Worm (Caenorhabditis elegans) whole organism, young adult: ENCODE measurements around the gene air-1.

Experiments used
- C17E4.6 ChIP-seq: fragments of 200-800 bp; sonication (Bioruptor generic); IDR thresholded peaks from 2 replicates; pipeline ENCODE4 v1.3.6; 2022; ENCODE audit warnings: missing genetic modification reagents, missing genetic modification characterization, missing compliant biosample characterization
- F52B5.7 ChIP-seq: sonication (generic microtip); optimal IDR thresholded peaks from 2 replicates; lab custom pipeline; 2016; ENCODE audit warnings: mild to moderate bottlenecking, missing genetic modification characterization, missing compliant biosample characterization
- F57C9.4 ChIP-seq: sonication (generic microtip); optimal IDR thresholded peaks from 2 replicates; lab custom pipeline; 2017; ENCODE audit warnings: mild to moderate bottlenecking, missing genetic modification characterization, missing compliant biosample characterization
- egl-44 ChIP-seq: fragments of 200-800 bp; sonication (Bioruptor generic); IDR thresholded peaks from 2 replicates; pipeline ENCODE4 v1.3.6; 2022; ENCODE audit warnings: missing genetic modification reagents, missing genetic modification characterization, missing compliant biosample characterization
- fkh-3 ChIP-seq: sonication (generic microtip); optimal IDR thresholded peaks from 2 replicates; lab custom pipeline; 2016; ENCODE audit warnings: mild to moderate bottlenecking, missing genetic modification characterization, missing compliant biosample characterization
- lin-35 ChIP-seq, 3 experiments: fragments of 150-350 bp in 2 of 3; sonication (generic microtip) in 1 of 3; optimal IDR thresholded peaks; 2 replicates each; lab custom pipeline; 2014 to 2018; ENCODE audit warnings: missing biosample characterization in 3 of 3, missing genetic modification characterization in 3 of 3, missing genetic modification reagents in 3 of 3
- somi-1 ChIP-seq: fragments of 200-800 bp; sonication (Bioruptor generic); optimal IDR thresholded peaks from 2 replicates; lab custom pipeline; 2018; ENCODE audit warnings: mild to moderate bottlenecking, missing genetic modification characterization, missing compliant biosample characterization

DNA sequence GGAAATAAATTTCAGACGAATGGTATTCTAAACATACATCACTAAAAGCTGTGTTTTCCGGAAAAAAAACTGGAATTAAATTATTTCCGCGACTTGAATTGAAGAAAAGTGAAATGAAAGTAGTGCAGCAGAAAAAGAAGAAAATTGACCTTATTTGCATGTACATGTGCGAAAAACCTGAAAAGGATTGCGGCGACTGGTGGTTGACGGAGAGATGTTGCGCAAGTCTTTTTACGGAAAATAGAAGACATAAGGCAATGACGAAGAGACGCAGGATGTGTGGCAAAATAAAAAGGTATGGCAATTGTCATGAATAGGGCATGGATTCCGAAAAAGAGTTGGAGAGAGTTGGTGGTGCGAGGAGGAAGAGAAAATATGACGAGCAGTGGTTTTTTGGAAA lies 33.7 kb downstream of the air-1 start:
- TF ChIP-seq F52B5.7 (tag; lab: Kevin White, UChicago) (no peak), F57C9.4 (no peak), lin-35 (GFP tag; optimal IDR thresholded peaks at IDR 0.05; lab: Kevin White, UChicago) (no peak), somi-1 (GFP tag; lab: Kevin White, UChicago) (no peak), C17E4.6 (no peak), fkh-3 (no peak), egl-44 (GFP tag; lab: Robert Waterston, UW) (no peak)
